Worm (Caenorhabditis elegans): ENCODE measurements around the gene egas-2.

DNA sequence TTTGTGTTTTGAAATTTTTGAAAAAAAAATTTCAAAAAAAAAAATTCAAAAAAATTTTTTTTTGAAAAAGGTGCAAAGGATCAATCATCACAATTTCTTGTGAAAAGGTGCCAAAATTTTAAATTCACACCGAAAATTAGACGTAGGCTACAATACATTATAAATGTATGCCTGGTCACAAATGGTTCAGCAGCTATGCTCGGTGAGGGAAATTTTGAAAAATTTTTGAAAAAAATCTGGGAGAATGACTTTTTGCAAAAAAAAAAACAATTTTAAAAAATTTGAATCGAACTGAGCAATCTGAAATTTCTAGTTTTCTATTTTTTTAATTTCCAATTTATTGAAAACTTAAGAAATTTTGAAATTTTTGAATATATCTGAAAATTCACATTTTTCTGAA, 13.9 kb upstream of the egas-2 start, which contains the start of gene egas-3:
- TF ChIP-seq C34B4.2 (tag; optimal IDR thresholded peaks at IDR 0.05), result no peak
- no peak for TF ChIP-seq elt-3 (tag; optimal IDR thresholded peaks at IDR 0.05)
- no peak for TF ChIP-seq fkh-10 (GFP tag; optimal IDR thresholded peaks at IDR 0.05)
- TF ChIP-seq zag-1 (tag; optimal IDR thresholded peaks at IDR 0.05), result no peak
